Worm (Caenorhabditis elegans) whole organism, L3 larva: Measurements from ENCODE around the gene act-3.

Experiments used
- R02D3.7 ChIP-seq: fragments of 150-350 bp; optimal IDR thresholded peaks from 2 replicates; lab custom pipeline; 2014; ENCODE audit warnings: missing biosample characterization, missing genetic modification characterization
- ZK546.5 ChIP-seq: sonication (generic microtip); optimal IDR thresholded peaks from 2 replicates; lab custom pipeline; 2017; ENCODE audit warnings: missing biosample characterization, missing genetic modification characterization
- aly-2 ChIP-seq: fragments of 150-350 bp; optimal IDR thresholded peaks from 2 replicates; lab custom pipeline; 2014; ENCODE audit warnings: missing biosample characterization, missing genetic modification characterization
- ama-1 ChIP-seq: fragments of 150-350 bp; optimal IDR thresholded peaks from 2 replicates; lab custom pipeline; 2018
- ceh-16 ChIP-seq: sonication (generic microtip); optimal IDR thresholded peaks from 2 replicates; lab custom pipeline; 2017; ENCODE audit warnings: missing biosample characterization, missing genetic modification characterization
- ceh-28 ChIP-seq: fragments of 150-350 bp; optimal IDR thresholded peaks from 2 replicates; lab custom pipeline; 2014; ENCODE audit warnings: missing biosample characterization, missing genetic modification reagents, missing genetic modification characterization
- ceh-82 ChIP-seq: fragments of 150-350 bp; optimal IDR thresholded peaks from 2 replicates; lab custom pipeline; 2014; ENCODE audit warnings: missing biosample characterization, missing genetic modification characterization
- daf-12 ChIP-seq: fragments of 150-350 bp; optimal IDR thresholded peaks from 2 replicates; lab custom pipeline; 2014; ENCODE audit warnings: missing biosample characterization, missing genetic modification reagents, missing genetic modification characterization
- egl-27 ChIP-seq: sonication (generic microtip); optimal IDR thresholded peaks from 4 replicates; lab custom pipeline; 2017; ENCODE audit warnings: missing biosample characterization, missing genetic modification reagents, missing genetic modification characterization
- egl-5 ChIP-seq: fragments of 150-350 bp; optimal IDR thresholded peaks from 2 replicates; lab custom pipeline; 2017; ENCODE audit warnings: missing biosample characterization, missing genetic modification reagents, missing genetic modification characterization, inconsistent platforms
- elt-1 ChIP-seq: fragments of 150-350 bp; optimal IDR thresholded peaks from 2 replicates; lab custom pipeline; 2014; ENCODE audit warnings: missing biosample characterization, missing genetic modification characterization
- elt-2 ChIP-seq: sonication (generic microtip); optimal IDR thresholded peaks from 2 replicates; lab custom pipeline; 2016; ENCODE audit warnings: missing genetic modification reagents, mild to moderate bottlenecking, missing genetic modification characterization, missing compliant biosample characterization
- elt-3 ChIP-seq, 3 experiments: fragments of 150-350 bp in 1 of 3; sonication (generic microtip) in 2 of 3; optimal IDR thresholded peaks; 2 replicates in 2 of 3; 4 replicates in 1 of 3; lab custom pipeline; 2014 to 2017; ENCODE audit warnings: missing biosample characterization in 3 of 3, missing genetic modification characterization in 3 of 3
- eor-1 ChIP-seq, 2 experiments: fragments of 150-350 bp; optimal IDR thresholded peaks; 2 replicates each; lab custom pipeline; 2014 to 2018; ENCODE audit warnings: missing biosample characterization in 2 of 2, missing genetic modification characterization in 2 of 2
- fkh-10 ChIP-seq: sonication (generic microtip); optimal IDR thresholded peaks from 2 replicates; lab custom pipeline; 2017; ENCODE audit warnings: missing biosample characterization, missing genetic modification reagents, missing genetic modification characterization
- fkh-2 ChIP-seq: fragments of 150-350 bp; optimal IDR thresholded peaks from 2 replicates; lab custom pipeline; 2014; ENCODE audit warnings: missing biosample characterization, missing genetic modification reagents, missing genetic modification characterization
- fos-1 ChIP-seq: fragments of 150-350 bp; optimal IDR thresholded peaks from 2 replicates; lab custom pipeline; 2014; ENCODE audit warnings: missing biosample characterization, missing genetic modification characterization
- hmg-11 ChIP-seq: sonication (generic microtip); optimal IDR thresholded peaks from 2 replicates; lab custom pipeline; 2016; ENCODE audit warnings: missing genetic modification characterization, missing compliant biosample characterization
- lin-15B ChIP-seq: fragments of 150-350 bp; optimal IDR thresholded peaks from 2 replicates; lab custom pipeline; 2014; ENCODE audit warnings: missing biosample characterization, missing genetic modification characterization
- lin-39 ChIP-seq: fragments of 150-350 bp; optimal IDR thresholded peaks from 2 replicates; lab custom pipeline; 2018; ENCODE audit warnings: missing biosample characterization, missing genetic modification reagents, missing genetic modification characterization
- mdl-1 ChIP-seq: fragments of 150-350 bp; optimal IDR thresholded peaks from 2 replicates; lab custom pipeline; 2014; ENCODE audit warnings: missing biosample characterization, missing genetic modification characterization
- mml-1 ChIP-seq: fragments of 150-350 bp; sonication (generic microtip); optimal IDR thresholded peaks from 3 replicates; lab custom pipeline; 2014; ENCODE audit warnings: missing biosample characterization, missing genetic modification characterization
- nfya-1 ChIP-seq: sonication (generic microtip); optimal IDR thresholded peaks from 2 replicates; lab custom pipeline; 2017; ENCODE audit warnings: missing genetic modification characterization, mild to moderate bottlenecking, missing compliant biosample characterization, antibody characterized with exemption, moderate library complexity; ENCODE audit not compliant: insufficient read depth
- nhr-12 ChIP-seq: fragments of 150-350 bp; optimal IDR thresholded peaks from 2 replicates; lab custom pipeline; 2014; ENCODE audit warnings: missing biosample characterization, missing genetic modification characterization
- nhr-23 ChIP-seq: fragments of 150-350 bp; optimal IDR thresholded peaks from 2 replicates; lab custom pipeline; 2014; ENCODE audit warnings: missing biosample characterization, missing genetic modification reagents, missing genetic modification characterization
- nhr-237 ChIP-seq: fragments of 150-350 bp; optimal IDR thresholded peaks from 2 replicates; lab custom pipeline; 2014; ENCODE audit warnings: missing biosample characterization, missing genetic modification characterization
- nhr-43 ChIP-seq: sonication (generic microtip); optimal IDR thresholded peaks from 2 replicates; lab custom pipeline; 2016; ENCODE audit warnings: mild to moderate bottlenecking, missing genetic modification characterization, missing compliant biosample characterization; ENCODE audit not compliant: poor library complexity, severe bottlenecking
- nhr-67 ChIP-seq: fragments of 150-350 bp; optimal IDR thresholded peaks from 2 replicates; lab custom pipeline; 2014; ENCODE audit warnings: missing biosample characterization, missing genetic modification characterization
- nhr-76 ChIP-seq: fragments of 150-350 bp; sonication (generic microtip); optimal IDR thresholded peaks from 5 replicates; lab custom pipeline; 2014; ENCODE audit warnings: missing biosample characterization, missing genetic modification characterization
- nhr-77 ChIP-seq: fragments of 150-350 bp; optimal IDR thresholded peaks from 2 replicates; lab custom pipeline; 2014; ENCODE audit warnings: missing biosample characterization, missing genetic modification characterization
- pha-4 ChIP-seq: fragments of 150-350 bp; optimal IDR thresholded peaks from 2 replicates; lab custom pipeline; 2014; ENCODE audit warnings: missing biosample characterization, missing genetic modification reagents, missing genetic modification characterization
- pqm-1 ChIP-seq: fragments of 150-350 bp; optimal IDR thresholded peaks from 2 replicates; lab custom pipeline; 2017; ENCODE audit warnings: missing biosample characterization, missing genetic modification characterization, inconsistent platforms
- sea-2 ChIP-seq: fragments of 150-350 bp; sonication (generic microtip); optimal IDR thresholded peaks from 4 replicates; lab custom pipeline; 2014; ENCODE audit warnings: missing biosample characterization, missing genetic modification reagents, missing genetic modification characterization
- snpc-4 ChIP-seq: fragments of 150-350 bp; optimal IDR thresholded peaks from 2 replicates; lab custom pipeline; 2014; ENCODE audit warnings: missing biosample characterization, missing genetic modification characterization
- unc-39 ChIP-seq: sonication (generic microtip); optimal IDR thresholded peaks from 4 replicates; lab custom pipeline; 2017; ENCODE audit warnings: missing biosample characterization, missing genetic modification characterization
- unc-62 ChIP-seq: fragments of 150-350 bp; sonication (generic microtip); optimal IDR thresholded peaks from 4 replicates; lab custom pipeline; 2014; ENCODE audit warnings: missing biosample characterization, missing genetic modification reagents, missing genetic modification characterization
- zag-1 ChIP-seq: fragments of 150-350 bp; optimal IDR thresholded peaks from 2 replicates; lab custom pipeline; 2014; ENCODE audit warnings: missing biosample characterization, missing genetic modification characterization

Gene act-3

DNA sequence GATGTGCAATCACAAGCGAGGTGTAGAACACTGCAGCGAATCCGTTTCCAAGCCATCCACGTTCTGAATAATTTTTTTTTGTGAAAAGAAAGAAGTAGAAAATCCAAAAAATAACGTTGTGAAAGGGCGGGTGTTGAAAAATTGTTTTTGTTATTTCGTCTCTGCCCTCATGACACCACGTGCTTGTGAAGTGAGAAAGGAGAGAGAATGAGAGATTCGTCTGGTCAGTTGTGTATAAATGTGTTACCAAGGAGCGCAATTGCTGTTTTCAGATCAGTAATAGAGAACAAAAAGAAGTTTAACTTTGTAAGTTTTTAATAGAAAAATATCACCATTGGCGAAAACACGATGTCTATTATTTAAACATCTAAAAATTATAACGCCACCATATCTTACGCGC lies 46.9 kb upstream of the act-3 start:
- TF ChIP-seq nhr-237 (tag; lab: Kevin White, UChicago): no peak
- peak; percentile 57 for TF ChIP-seq nfya-1 (tag; lab: Kevin White, UChicago)
- TF ChIP-seq sea-2 (GFP tag; lab: Kevin White, UChicago): no peak
- TF ChIP-seq lin-15B (tag; lab: Kevin White, UChicago): peak; percentile 64
- no peak for TF ChIP-seq ama-1 (lab: Kevin White, UChicago)
- TF ChIP-seq elt-1 (tag; lab: Kevin White, UChicago): no peak
- TF ChIP-seq ceh-82: no peak
- TF ChIP-seq ceh-16 (tag; lab: Kevin White, UChicago): no peak
- peak; percentile 30 for TF ChIP-seq egl-5 (tag; lab: Kevin White, UChicago)
- TF ChIP-seq fos-1: no peak
- no peak for TF ChIP-seq daf-12 (tag; lab: Kevin White, UChicago)
- no peak for TF ChIP-seq elt-2 (tag; lab: Kevin White, UChicago)
- no peak for TF ChIP-seq egl-27
- no peak for TF ChIP-seq unc-39 (tag; lab: Kevin White, UChicago)
- TF ChIP-seq pha-4 (tag; lab: Kevin White, UChicago): peak; percentile 69
- no peak for TF ChIP-seq unc-62 (GFP tag; lab: Kevin White, UChicago)
- TF ChIP-seq fkh-2 (tag; lab: Kevin White, UChicago): no peak
- TF ChIP-seq lin-39 (tag; lab: Kevin White, UChicago): peak; percentile 52
- no peak for TF ChIP-seq nhr-77 (tag; lab: Kevin White, UChicago)
- peak; percentile 30 for TF ChIP-seq snpc-4 (tag; lab: Kevin White, UChicago)
- TF ChIP-seq ceh-28: no peak
- TF ChIP-seq aly-2 (tag; lab: Kevin White, UChicago): no peak
- TF ChIP-seq nhr-76: no peak
- TF ChIP-seq nhr-43 (tag; lab: Kevin White, UChicago): no peak
- TF ChIP-seq elt-3 (tag; optimal IDR thresholded peaks at IDR 0.05; lab: Kevin White, UChicago): no peak
- TF ChIP-seq ZK546.5: no peak
- TF ChIP-seq mdl-1 (tag; lab: Kevin White, UChicago): no peak
- TF ChIP-seq nhr-67 (tag; lab: Kevin White, UChicago): no peak
- TF ChIP-seq fkh-10 (GFP tag; lab: Kevin White, UChicago): no peak
- no peak for TF ChIP-seq mml-1
- TF ChIP-seq nhr-23 (tag; lab: Kevin White, UChicago): peak; percentile 36
- no peak for TF ChIP-seq R02D3.7 (tag; lab: Kevin White, UChicago)
- no peak for TF ChIP-seq pqm-1 (tag; lab: Kevin White, UChicago)
- no peak for TF ChIP-seq eor-1 (tag; optimal IDR thresholded peaks at IDR 0.05; lab: Kevin White, UChicago)
- TF ChIP-seq nhr-12 (tag; lab: Kevin White, UChicago): no peak
- peak; percentile 39 for TF ChIP-seq hmg-11

DNA sequence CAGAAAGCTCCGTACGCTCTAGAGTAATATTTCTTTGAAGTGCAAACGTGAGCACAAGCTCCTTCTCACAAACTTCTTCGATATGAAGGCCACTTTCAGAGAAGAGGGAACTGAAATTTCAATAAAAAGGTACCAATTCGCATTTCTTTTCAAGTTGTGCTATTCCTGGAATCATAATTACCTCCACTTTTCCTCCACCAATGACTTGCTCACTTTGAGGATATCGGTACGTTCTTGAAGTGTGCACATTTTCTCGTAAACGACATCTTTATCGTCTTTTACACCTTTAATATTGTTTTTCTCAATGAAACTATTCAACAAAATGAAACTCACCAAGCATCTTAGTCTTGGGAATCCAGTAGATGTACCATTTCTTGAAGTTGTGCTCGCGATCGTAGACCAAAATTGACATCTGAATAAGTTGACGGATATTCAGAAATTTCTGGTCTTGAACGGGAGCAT lies 45.0 kb upstream of the act-3 start, which contains the start of gene scb-1:
scb-1 (minus strand) TSS at position 412 of the 462 bp plus-strand sequence.
- no peak for TF ChIP-seq nhr-43 (tag; lab: Kevin White, UChicago)
- no peak for TF ChIP-seq zag-1 (tag; lab: Kevin White, UChicago)
- TF ChIP-seq ama-1 (lab: Kevin White, UChicago): peak; percentile 54

DNA sequence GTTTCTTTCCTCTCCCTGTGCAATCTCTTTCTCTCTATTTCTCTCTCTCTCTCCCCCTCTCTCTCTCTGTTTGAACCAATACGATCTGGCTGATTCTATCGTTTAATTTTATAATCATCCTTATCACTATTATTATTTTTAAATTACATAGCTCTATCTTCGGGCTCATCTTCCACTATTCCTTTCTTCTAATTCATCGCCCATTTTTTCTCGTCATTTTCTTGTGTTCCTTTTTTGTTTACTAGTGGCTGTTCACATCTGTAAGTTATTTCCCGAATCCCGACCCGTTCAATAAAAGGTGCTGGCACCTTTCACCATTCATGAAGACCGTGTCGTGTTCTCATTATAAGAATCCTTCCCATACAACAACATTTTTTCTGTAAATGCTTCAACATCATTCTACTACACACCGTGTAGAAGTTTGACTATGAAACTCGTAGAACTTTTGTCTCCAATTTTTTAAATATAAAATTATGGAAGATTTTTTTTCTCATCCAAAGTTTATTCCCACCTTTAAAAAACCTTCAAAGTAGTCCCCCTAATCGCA lies 44.0 kb upstream of the act-3 start:
- TF ChIP-seq ama-1 (lab: Kevin White, UChicago): peak; percentile 17
- no peak for TF ChIP-seq elt-3 (tag; optimal IDR thresholded peaks at IDR 0.05; lab: Kevin White, UChicago)
- TF ChIP-seq hmg-11: no peak
- TF ChIP-seq nfya-1 (tag; lab: Kevin White, UChicago): no peak
- no peak for TF ChIP-seq fkh-10 (GFP tag; lab: Kevin White, UChicago)
- TF ChIP-seq nhr-43 (tag; lab: Kevin White, UChicago): peak; percentile 60
- TF ChIP-seq nhr-23 (tag; lab: Kevin White, UChicago): no peak
- TF ChIP-seq R02D3.7 (tag; lab: Kevin White, UChicago): no peak
- no peak for TF ChIP-seq mml-1
- TF ChIP-seq, all 47 proteins: peak for 2
